Fruit fly (Drosophila melanogaster) whole organism, adult: Measurements from ENCODE around the gene Sgt.

Experiments
- CG11617 ChIP-seq: fragments of 200-800 bp; sonication (Bioruptor generic); optimal IDR thresholded peaks from 2 replicates; lab custom pipeline; 2017; ENCODE audit warnings: mild to moderate bottlenecking, missing biosample characterization, missing genetic modification reagents, missing genetic modification characterization
- CG12768 ChIP-seq: fragments of 200-800 bp; sonication (Bioruptor generic); optimal IDR thresholded peaks from 2 replicates; lab custom pipeline; 2017; ENCODE audit warnings: missing biosample characterization, missing genetic modification characterization, mild to moderate bottlenecking, moderate library complexity, missing genetic modification reagents
- CG14711 ChIP-seq: fragments of 200-800 bp; sonication (Bioruptor generic); optimal IDR thresholded peaks from 2 replicates; lab custom pipeline; 2018; ENCODE audit warnings: missing biosample characterization, mild to moderate bottlenecking, missing genetic modification characterization, moderate library complexity
- CG1620 ChIP-seq: fragments of 200-800 bp; sonication (Bioruptor generic); optimal IDR thresholded peaks from 2 replicates; lab custom pipeline; 2016; ENCODE audit warnings: missing biosample characterization, missing genetic modification characterization
- CG33017 ChIP-seq: fragments of 200-800 bp; sonication (Bioruptor generic); optimal IDR thresholded peaks from 2 replicates; lab custom pipeline; 2018; ENCODE audit warnings: missing biosample characterization, mild to moderate bottlenecking, missing genetic modification characterization, moderate library complexity
- CG5204 ChIP-seq: fragments of 200-800 bp; sonication (Bioruptor generic); optimal IDR thresholded peaks from 2 replicates; lab custom pipeline; 2016; ENCODE audit warnings: missing biosample characterization, missing genetic modification characterization
- CG7101 ChIP-seq: fragments of 200-800 bp; sonication (Bioruptor generic); optimal IDR thresholded peaks from 2 replicates; lab custom pipeline; 2018; ENCODE audit warnings: missing biosample characterization, mild to moderate bottlenecking, missing genetic modification characterization, moderate library complexity
- Clk ChIP-seq: fragments of 200-800 bp; sonication (Bioruptor generic); optimal IDR thresholded peaks from 2 replicates; lab custom pipeline; 2017; ENCODE audit warnings: missing biosample characterization, missing genetic modification characterization
- Crg-1 ChIP-seq: fragments of 200-800 bp; sonication (Bioruptor generic); optimal IDR thresholded peaks from 2 replicates; lab custom pipeline; 2016; ENCODE audit warnings: missing biosample characterization, missing genetic modification characterization
- bab1 ChIP-seq: fragments of 200-800 bp; sonication (Bioruptor generic); optimal IDR thresholded peaks from 3 replicates; lab custom pipeline; 2019; ENCODE audit warnings: missing biosample characterization, mild to moderate bottlenecking, missing genetic modification characterization, moderate library complexity
- cic ChIP-seq: fragments of 200-800 bp; sonication (Bioruptor generic); optimal IDR thresholded peaks from 2 replicates; lab custom pipeline; 2017; ENCODE audit warnings: missing biosample characterization, mild to moderate bottlenecking, missing genetic modification characterization, moderate library complexity
- cnc ChIP-seq, 2 experiments: fragments of >200 bp; optimal IDR thresholded peaks; 2 replicates each; lab custom pipeline; 2017
- toe ChIP-seq: fragments of 200-800 bp; sonication (Bioruptor generic); optimal IDR thresholded peaks from 2 replicates; lab custom pipeline; 2016; ENCODE audit warnings: missing biosample characterization, missing genetic modification characterization

DNA sequence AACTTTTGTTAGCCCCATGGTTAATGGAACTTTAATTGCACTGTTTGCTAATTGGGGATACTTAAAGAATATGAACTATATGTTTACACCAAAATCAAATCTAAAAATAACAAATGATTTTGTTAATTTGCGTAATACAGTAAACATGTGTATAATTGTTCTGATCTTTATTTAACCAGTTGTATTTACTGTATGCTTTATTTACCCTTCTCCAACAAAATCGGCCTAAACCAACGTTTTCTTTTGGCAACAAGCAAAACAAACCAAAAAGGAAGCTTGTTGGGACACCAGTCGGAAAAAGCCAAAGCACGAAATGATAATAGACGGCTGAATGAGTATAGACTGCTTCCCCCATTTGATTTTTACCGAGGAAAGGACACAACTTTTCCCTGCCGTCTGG, 773 bp upstream of the Sgt start:
- TF ChIP-seq cnc (optimal IDR thresholded peaks at IDR 0.05; lab: Kevin White, UChicago) (no peak), toe (GFP tag; lab: Kevin White, UChicago) (no peak), CG5204 (GFP tag; lab: Kevin White, UChicago) (no peak), CG14711 (tag; lab: Kevin White, UChicago) (no peak), CG11617 (GFP tag; lab: Kevin White, UChicago) (no peak), Clk (GFP tag; lab: Kevin White, UChicago) (no peak), cic (GFP tag; lab: Kevin White, UChicago) (no peak), CG7101 (tag; lab: Kevin White, UChicago) (no peak), bab1 (GFP tag; lab: Kevin White, UChicago) (no peak), CG1620 (GFP tag; lab: Kevin White, UChicago) (no peak), CG12768 (GFP tag; lab: Kevin White, UChicago) (no peak), CG33017 (no peak), Crg-1 (no peak)
